Fruit fly (Drosophila melanogaster) whole organism, pupa: ENCODE measurements around the gene CG18178.

Experiments used
- CG10348 ChIP-seq: fragments of 200-800 bp; sonication (Bioruptor generic); IDR thresholded peaks from 2 replicates; pipeline ENCODE4 v1.3.6; 2022; ENCODE audit warnings: missing biosample characterization, missing genetic modification characterization
- CG14655 ChIP-seq: fragments of 200-800 bp; sonication (Bioruptor generic); optimal IDR thresholded peaks from 3 replicates; lab custom pipeline; 2017; ENCODE audit warnings: mild to moderate bottlenecking, missing biosample characterization, missing genetic modification reagents, missing genetic modification characterization
- CG17806 ChIP-seq: fragments of 200-800 bp; sonication (Bioruptor generic); optimal IDR thresholded peaks from 2 replicates; lab custom pipeline; 2018; ENCODE audit warnings: missing biosample characterization, mild to moderate bottlenecking, missing genetic modification characterization, moderate library complexity
- CG8159 ChIP-seq: fragments of 200-800 bp; sonication (Bioruptor generic); optimal IDR thresholded peaks from 3 replicates; lab custom pipeline; 2018; ENCODE audit warnings: missing biosample characterization, mild to moderate bottlenecking, missing genetic modification characterization, moderate library complexity
- CG9948 ChIP-seq: fragments of 200-800 bp; sonication (Bioruptor generic); optimal IDR thresholded peaks from 2 replicates; lab custom pipeline; 2018; ENCODE audit warnings: missing biosample characterization, mild to moderate bottlenecking, missing genetic modification characterization, moderate library complexity
- EcR ChIP-seq: fragments of 200-800 bp; sonication (Bioruptor generic); optimal IDR thresholded peaks from 3 replicates; lab custom pipeline; 2019; ENCODE audit warnings: missing biosample characterization, missing genetic modification characterization, mild to moderate bottlenecking, moderate library complexity, missing genetic modification reagents
- Ets98B ChIP-seq: fragments of 200-800 bp; sonication (Bioruptor generic); IDR thresholded peaks from 2 replicates; pipeline ENCODE4 v1.3.6; 2022; ENCODE audit warnings: missing biosample characterization, missing genetic modification characterization
- fd96Ca ChIP-seq: fragments of 200-800 bp; sonication (Bioruptor generic); IDR thresholded peaks from 3 replicates; pipeline ENCODE4 v1.3.6; 2022; ENCODE audit warnings: missing biosample characterization, missing genetic modification characterization

DNA sequence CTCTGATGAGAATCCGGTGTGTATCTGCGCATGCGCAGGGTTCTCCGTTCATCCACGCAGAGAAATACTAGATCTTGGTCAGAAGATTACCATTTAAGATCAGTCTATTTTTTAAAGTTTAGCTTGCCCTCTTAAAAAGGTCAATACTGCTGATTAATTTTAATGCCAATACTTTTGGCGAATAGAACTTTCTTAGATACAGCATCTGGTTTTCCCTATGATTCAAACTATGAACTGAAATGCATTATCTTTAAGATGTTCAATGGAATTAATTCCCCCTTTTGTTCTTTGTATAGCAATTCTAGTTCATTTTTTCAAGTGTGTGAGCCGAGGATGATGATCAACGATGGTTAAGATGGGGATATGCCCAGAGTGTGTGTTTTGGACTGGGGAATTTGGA, 23.4 kb upstream of the CG18178 start:
- TF ChIP-seq CG14655 (peak; percentile 93), EcR (GFP tag; lab: Kevin White, UChicago) (no peak), CG10348 (GFP tag; lab: Robert Waterston, UW) (no peak), CG9948 (tag; lab: Kevin White, UChicago) (peak; percentile 81), CG8159 (peak; percentile 84), CG17806 (tag; lab: Kevin White, UChicago) (peak; percentile 46), fd96Ca (GFP tag; lab: Robert Waterston, UW) (peak; percentile 26; the same call in 1 of the 3 replicates), Ets98B (GFP tag; lab: Robert Waterston, UW) (no peak)
